Worm (Caenorhabditis elegans) whole organism, L1 larva: Measurements from ENCODE around the gene chpf-1.
A peak's percentile ranks its signal among the peaks of the same experiment; 100 is the strongest.

Experiments used
- C04F5.9 ChIP-seq: sonication (generic microtip); optimal IDR thresholded peaks from 2 replicates; lab custom pipeline; 2016; ENCODE audit warnings: missing genetic modification characterization, missing compliant biosample characterization
- C16A3.4 ChIP-seq: fragments of 150-350 bp; optimal IDR thresholded peaks from 2 replicates; lab custom pipeline; 2014; ENCODE audit warnings: missing biosample characterization, missing genetic modification characterization
- C34B4.2 ChIP-seq: sonication (generic microtip); optimal IDR thresholded peaks from 2 replicates; lab custom pipeline; 2017; ENCODE audit warnings: mild to moderate bottlenecking, missing genetic modification characterization, missing compliant biosample characterization
- F16B12.6 ChIP-seq: fragments of 150-350 bp; optimal IDR thresholded peaks from 2 replicates; lab custom pipeline; 2014; ENCODE audit warnings: missing biosample characterization, missing genetic modification characterization
- aha-1 ChIP-seq: fragments of 150-350 bp; optimal IDR thresholded peaks from 2 replicates; lab custom pipeline; 2014; ENCODE audit warnings: missing biosample characterization, missing genetic modification characterization
- ama-1 ChIP-seq: fragments of 150-350 bp; optimal IDR thresholded peaks from 2 replicates; lab custom pipeline; 2014
- ceh-63 ChIP-seq: fragments of 200-800 bp; sonication (Bioruptor generic); optimal IDR thresholded peaks from 2 replicates; lab custom pipeline; 2018; ENCODE audit warnings: mild to moderate bottlenecking, missing genetic modification characterization, missing compliant biosample characterization
- ceh-8 ChIP-seq: fragments of 200-800 bp; sonication (Bioruptor generic); optimal IDR thresholded peaks from 2 replicates; lab custom pipeline; 2018; ENCODE audit warnings: mild to moderate bottlenecking, missing genetic modification characterization, moderate library complexity, missing compliant biosample characterization
- ceh-82 ChIP-seq, 3 experiments: fragments of 150-350 bp in 1 of 3; sonication (generic microtip) in 2 of 3; optimal IDR thresholded peaks; 2 replicates each; lab custom pipeline; 2014 to 2017; ENCODE audit warnings: missing biosample characterization in 3 of 3, missing genetic modification characterization in 3 of 3
- ceh-88 ChIP-seq: fragments of 200-800 bp; sonication (Bioruptor generic); IDR thresholded peaks from 2 replicates; pipeline ENCODE4 v1.3.6; 2022; ENCODE audit warnings: missing genetic modification characterization, missing compliant biosample characterization
- dsc-1 ChIP-seq: sonication (generic microtip); optimal IDR thresholded peaks from 2 replicates; lab custom pipeline; 2016; ENCODE audit warnings: mild to moderate bottlenecking, missing genetic modification characterization, missing compliant biosample characterization
- efl-1 ChIP-seq, 4 experiments: fragments of 150-350 bp; optimal IDR thresholded peaks in 3 of 4; peaks in 1 of 4; 1 replicate in 1 of 4; 2 replicates in 3 of 4; lab custom pipeline; 2014; ENCODE audit warnings: missing biosample characterization in 2 of 4, missing genetic modification characterization in 2 of 4, missing genetic modification reagents in 2 of 4
- egl-27 ChIP-seq, 2 experiments: fragments of 150-350 bp in 1 of 2; sonication (generic microtip); optimal IDR thresholded peaks; 3 replicates each; lab custom pipeline; 2017 to 2018; ENCODE audit warnings: missing biosample characterization in 2 of 2, missing genetic modification characterization in 2 of 2, missing genetic modification reagents in 2 of 2
- elt-2 ChIP-seq: sonication (generic microtip); optimal IDR thresholded peaks from 2 replicates; lab custom pipeline; 2016; ENCODE audit warnings: missing genetic modification characterization, mild to moderate bottlenecking, inconsistent platforms, missing compliant biosample characterization, missing genetic modification reagents
- elt-3 ChIP-seq, 6 experiments: fragments of 150-350 bp in 1 of 6; sonication (generic microtip); optimal IDR thresholded peaks; 2 replicates each; lab custom pipeline; 2017 to 2018; ENCODE audit warnings: missing biosample characterization in 6 of 6, missing genetic modification characterization in 6 of 6, inconsistent platforms in 1 of 6
- fkh-10 ChIP-seq: sonication (generic microtip); optimal IDR thresholded peaks from 2 replicates; lab custom pipeline; 2017; ENCODE audit warnings: missing biosample characterization, missing genetic modification reagents, missing genetic modification characterization
- fkh-4 ChIP-seq: sonication (generic microtip); optimal IDR thresholded peaks from 2 replicates; lab custom pipeline; 2016; ENCODE audit warnings: missing compliant biosample characterization, missing genetic modification characterization, borderline replicate concordance
- fkh-8 ChIP-seq: sonication (generic microtip); optimal IDR thresholded peaks from 2 replicates; lab custom pipeline; 2016; ENCODE audit warnings: mild to moderate bottlenecking, missing genetic modification characterization, missing compliant biosample characterization
- fos-1 ChIP-seq: fragments of 150-350 bp; optimal IDR thresholded peaks from 2 replicates; lab custom pipeline; 2014; ENCODE audit warnings: missing biosample characterization, missing genetic modification characterization
- grh-1 ChIP-seq: fragments of 200-800 bp; sonication (Bioruptor generic); IDR thresholded peaks from 2 replicates; pipeline ENCODE4 v1.3.6; 2022; ENCODE audit warnings: missing genetic modification reagents, missing genetic modification characterization, missing compliant biosample characterization
- hlh-17 ChIP-seq: fragments of 200-800 bp; sonication (Bioruptor generic); optimal IDR thresholded peaks from 2 replicates; lab custom pipeline; 2018; ENCODE audit warnings: missing genetic modification characterization, mild to moderate bottlenecking, missing compliant biosample characterization, moderate library complexity, borderline replicate concordance
- hpl-2 ChIP-seq: fragments of 150-350 bp; optimal IDR thresholded peaks from 2 replicates; lab custom pipeline; 2014; ENCODE audit warnings: missing biosample characterization, missing genetic modification reagents, missing genetic modification characterization
- isw-1 ChIP-seq: fragments of 200-800 bp; sonication (Bioruptor generic); IDR thresholded peaks from 2 replicates; pipeline ENCODE4 v1.3.6; 2022; ENCODE audit warnings: missing genetic modification characterization, missing compliant biosample characterization
- lin-13 ChIP-seq: fragments of 150-350 bp; optimal IDR thresholded peaks from 2 replicates; lab custom pipeline; 2014; ENCODE audit warnings: missing biosample characterization, missing genetic modification reagents, missing genetic modification characterization
- lin-15B ChIP-seq: fragments of 150-350 bp; sonication (generic microtip); optimal IDR thresholded peaks from 3 replicates; lab custom pipeline; 2014; ENCODE audit warnings: missing biosample characterization, missing genetic modification characterization
- lin-35 ChIP-seq, 2 experiments: fragments of 150-350 bp; optimal IDR thresholded peaks; 2 replicates each; lab custom pipeline; 2014; ENCODE audit warnings: missing biosample characterization in 2 of 2, missing genetic modification characterization in 2 of 2, missing genetic modification reagents in 2 of 2
- mdl-1 ChIP-seq, 2 experiments: fragments of 150-350 bp; optimal IDR thresholded peaks; 2 replicates each; lab custom pipeline; 2014 to 2017; ENCODE audit warnings: missing biosample characterization in 2 of 2, missing genetic modification characterization in 2 of 2, inconsistent platforms in 1 of 2
- mep-1 ChIP-seq: fragments of 150-350 bp; optimal IDR thresholded peaks from 2 replicates; lab custom pipeline; 2014; ENCODE audit warnings: missing biosample characterization, missing genetic modification characterization
- nhr-12 ChIP-seq: sonication (generic microtip); optimal IDR thresholded peaks from 2 replicates; lab custom pipeline; 2017; ENCODE audit warnings: missing biosample characterization, missing genetic modification characterization
- nhr-237 ChIP-seq: fragments of 150-350 bp; optimal IDR thresholded peaks from 2 replicates; lab custom pipeline; 2014; ENCODE audit warnings: missing biosample characterization, missing genetic modification characterization
- nhr-28 ChIP-seq: fragments of 150-350 bp; optimal IDR thresholded peaks from 2 replicates; lab custom pipeline; 2014; ENCODE audit warnings: missing biosample characterization, missing genetic modification characterization
- nhr-71 ChIP-seq: sonication (generic microtip); optimal IDR thresholded peaks from 2 replicates; lab custom pipeline; 2016; ENCODE audit warnings: mild to moderate bottlenecking, missing genetic modification characterization, moderate library complexity, missing compliant biosample characterization
- nhr-76 ChIP-seq: sonication (generic microtip); optimal IDR thresholded peaks from 2 replicates; lab custom pipeline; 2017; ENCODE audit warnings: missing biosample characterization, missing genetic modification characterization
- nhr-84 ChIP-seq: sonication (generic microtip); optimal IDR thresholded peaks from 2 replicates; lab custom pipeline; 2017; ENCODE audit warnings: missing biosample characterization, missing genetic modification characterization
- pax-3 ChIP-seq: fragments of 200-800 bp; sonication (Bioruptor generic); optimal IDR thresholded peaks from 2 replicates; lab custom pipeline; 2018; ENCODE audit warnings: mild to moderate bottlenecking, missing genetic modification characterization, moderate library complexity, missing compliant biosample characterization
- pqm-1 ChIP-seq: sonication (generic microtip); optimal IDR thresholded peaks from 3 replicates; lab custom pipeline; 2017; ENCODE audit warnings: missing biosample characterization, missing genetic modification characterization
- rnt-1 ChIP-seq: sonication (generic microtip); optimal IDR thresholded peaks from 2 replicates; lab custom pipeline; 2016; ENCODE audit warnings: mild to moderate bottlenecking, missing genetic modification characterization, moderate library complexity, missing compliant biosample characterization
- skn-1 ChIP-seq: fragments of 150-350 bp; optimal IDR thresholded peaks from 2 replicates; lab custom pipeline; 2014; ENCODE audit warnings: missing biosample characterization, missing genetic modification characterization
- snpc-4 ChIP-seq: fragments of 150-350 bp; optimal IDR thresholded peaks from 2 replicates; lab custom pipeline; 2014; ENCODE audit warnings: missing biosample characterization, missing genetic modification characterization
- snu-23 ChIP-seq: sonication (generic microtip); optimal IDR thresholded peaks from 2 replicates; lab custom pipeline; 2016; ENCODE audit warnings: missing genetic modification characterization, missing compliant biosample characterization
- sptf-1 ChIP-seq: fragments of 150-350 bp; optimal IDR thresholded peaks from 2 replicates; lab custom pipeline; 2014; ENCODE audit warnings: missing biosample characterization, missing genetic modification characterization
- sup-37 ChIP-seq: fragments of 200-800 bp; sonication (Bioruptor generic); optimal IDR thresholded peaks from 2 replicates; lab custom pipeline; 2018; ENCODE audit warnings: mild to moderate bottlenecking, missing genetic modification characterization, missing compliant biosample characterization
- tlp-1 ChIP-seq: fragments of 150-350 bp; optimal IDR thresholded peaks from 2 replicates; lab custom pipeline; 2014; ENCODE audit warnings: missing biosample characterization, missing genetic modification characterization
- unc-130 ChIP-seq: fragments of 150-350 bp; optimal IDR thresholded peaks from 2 replicates; lab custom pipeline; 2017; ENCODE audit warnings: missing biosample characterization, missing genetic modification characterization, inconsistent platforms
- unc-62 ChIP-seq: fragments of 150-350 bp; optimal IDR thresholded peaks from 2 replicates; lab custom pipeline; 2014; ENCODE audit warnings: missing biosample characterization, missing genetic modification reagents, missing genetic modification characterization
- unc-86 ChIP-seq: sonication (generic microtip); optimal IDR thresholded peaks from 2 replicates; lab custom pipeline; 2016; ENCODE audit warnings: missing genetic modification characterization, missing compliant biosample characterization
- unc-98 ChIP-seq: fragments of 200-800 bp; sonication (Bioruptor generic); IDR thresholded peaks from 2 replicates; pipeline ENCODE4 v1.3.6; 2022; ENCODE audit warnings: missing genetic modification characterization, missing compliant biosample characterization
- zip-4 ChIP-seq: fragments of 200-800 bp; sonication (Bioruptor generic); optimal IDR thresholded peaks from 2 replicates; lab custom pipeline; 2018; ENCODE audit warnings: mild to moderate bottlenecking, missing genetic modification characterization, moderate library complexity, missing compliant biosample characterization
- ztf-11 ChIP-seq, 2 experiments: sonication (generic microtip); optimal IDR thresholded peaks; 2 replicates each; lab custom pipeline; 2016 to 2017; ENCODE audit warnings: missing genetic modification characterization in 2 of 2, missing biosample characterization in 1 of 2, missing compliant biosample characterization in 1 of 2

The chpf-1 gene

DNA sequence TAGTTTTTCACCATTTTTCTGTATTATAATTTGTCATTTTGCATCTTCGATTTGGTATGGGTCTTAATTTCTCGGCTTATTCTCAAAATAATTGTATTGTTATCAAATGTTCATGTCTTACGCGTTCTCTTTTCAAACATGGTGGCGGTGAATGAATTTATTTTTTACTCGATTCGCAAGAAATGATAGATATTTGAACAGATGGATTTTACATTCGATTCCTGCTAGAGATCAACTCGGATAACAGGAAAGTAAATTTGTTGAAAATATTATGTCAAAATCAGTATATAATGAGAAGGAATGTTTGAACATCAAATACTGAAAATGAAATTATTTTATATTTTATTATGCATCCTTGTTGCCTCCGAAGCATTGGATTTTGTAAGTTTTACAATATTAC lies 20.3 kb downstream of the chpf-1 start, which contains the start of gene ZK856.4:
Gene ZK856.4 (plus strand): TSS at position 301 of the 400 bp plus-strand sequence.
- TF ChIP-seq lin-15B (tag; lab: Kevin White, UChicago) (no peak), ceh-82 (tag; optimal IDR thresholded peaks at IDR 0.05; lab: Kevin White, UChicago) (no peak), zip-4 (GFP tag; lab: Kevin White, UChicago) (no peak), snu-23 (GFP tag; lab: Kevin White, UChicago) (no peak), unc-86 (tag; lab: Kevin White, UChicago) (no peak)

DNA sequence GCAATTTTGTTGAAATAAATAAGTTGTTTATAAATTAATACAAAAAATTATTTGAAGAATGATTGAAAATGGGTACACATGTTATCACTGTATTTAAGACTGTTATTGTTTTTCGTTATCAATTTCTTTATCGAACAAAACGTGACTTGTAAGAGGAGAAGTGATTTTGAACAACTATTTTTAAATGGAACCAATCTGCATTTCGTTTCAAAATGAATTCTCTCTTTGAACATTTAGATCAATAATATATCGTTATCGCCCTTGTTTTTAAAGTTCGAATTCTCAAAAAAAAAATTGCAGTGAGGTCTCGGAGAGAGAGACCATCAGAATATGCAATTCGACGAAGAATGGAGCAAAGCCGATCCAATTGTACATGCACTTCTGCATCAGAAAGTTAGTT lies 24.1 kb downstream of the chpf-1 start, which contains the start of gene cul-5:
Gene cul-5 (plus strand): TSS at position 301 of the 400 bp plus-strand sequence.
- peak; percentile 41 for TF ChIP-seq elt-2
- TF ChIP-seq ztf-11 (tag; optimal IDR thresholded peaks at IDR 0.05; lab: Kevin White, UChicago): no peak

DNA sequence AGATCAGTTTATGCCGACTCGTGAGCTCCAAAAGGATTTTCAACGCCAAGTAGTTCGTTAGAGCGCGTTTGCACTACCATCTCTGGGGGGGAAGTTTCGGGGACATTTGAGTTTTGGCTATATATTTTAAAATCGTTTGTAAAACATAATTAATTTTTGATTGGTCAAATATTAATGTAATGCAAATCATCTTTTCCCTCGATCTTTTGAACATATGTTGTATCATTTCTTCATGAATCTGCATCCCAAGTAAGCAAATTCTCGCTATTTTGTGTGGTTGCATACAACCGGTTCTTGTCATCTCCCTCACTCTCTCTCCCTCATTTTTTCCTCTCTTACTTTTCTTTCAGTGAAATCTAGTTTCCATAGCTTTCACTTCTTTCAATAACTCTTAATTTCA lies 25.1 kb downstream of the chpf-1 start:
- TF ChIP-seq dsc-1 (tag; lab: Kevin White, UChicago): peak; percentile 73
- no peak for TF ChIP-seq zip-4 (GFP tag; lab: Kevin White, UChicago)
- no peak for TF ChIP-seq fkh-10 (GFP tag; lab: Kevin White, UChicago)
- peak; percentile 50 to 76 for TF ChIP-seq lin-35 (GFP tag; optimal IDR thresholded peaks at IDR 0.05; lab: Kevin White, UChicago)
- TF ChIP-seq efl-1 (optimal IDR thresholded peaks at IDR 0.05; lab: Kevin White, UChicago): peak; percentile 59 to 60
- TF ChIP-seq efl-1 (GFP tag; optimal IDR thresholded peaks at IDR 0.05 in 1 of 2; lab: Kevin White, UChicago): peak; percentile 49 to 95
- TF ChIP-seq snpc-4 (tag; lab: Kevin White, UChicago): peak; percentile 54
- peak; percentile 37 for TF ChIP-seq mep-1
- TF ChIP-seq grh-1 (GFP tag; lab: Robert Waterston, UW): peak; percentile 91
- no peak for TF ChIP-seq mdl-1 (tag; optimal IDR thresholded peaks at IDR 0.05; lab: Kevin White, UChicago)
- peak; percentile 39 for TF ChIP-seq unc-130 (tag; lab: Kevin White, UChicago)
- peak; percentile 63 for TF ChIP-seq isw-1 (GFP tag; lab: Robert Waterston, UW)
- TF ChIP-seq fkh-4 (tag; lab: Kevin White, UChicago): peak; percentile 34
- TF ChIP-seq nhr-12 (tag; lab: Kevin White, UChicago): no peak
- no peak for TF ChIP-seq tlp-1
- TF ChIP-seq nhr-71 (tag; lab: Kevin White, UChicago): peak; percentile 84
- no peak for TF ChIP-seq hlh-17
- no peak for TF ChIP-seq ama-1 (lab: Kevin White, UChicago)
- peak; percentile 29 for TF ChIP-seq rnt-1 (tag; lab: Kevin White, UChicago)
- TF ChIP-seq egl-27 (tag; optimal IDR thresholded peaks at IDR 0.05; lab: Kevin White, UChicago): no peak
- no peak for TF ChIP-seq pqm-1 (tag; lab: Kevin White, UChicago)
- no peak for TF ChIP-seq nhr-84 (tag; lab: Kevin White, UChicago)
- TF ChIP-seq nhr-28 (tag; lab: Kevin White, UChicago): no peak
- TF ChIP-seq fkh-8: peak; percentile 85
- no peak for TF ChIP-seq unc-62 (GFP tag; lab: Kevin White, UChicago)
- TF ChIP-seq lin-13: peak; percentile 40
- TF ChIP-seq C04F5.9 (tag; lab: Kevin White, UChicago): peak; percentile 52
- peak; percentile 78 for TF ChIP-seq ceh-63 (GFP tag; lab: Kevin White, UChicago)
- no peak for TF ChIP-seq fos-1 (tag; lab: Kevin White, UChicago)
- peak; percentile 59 for TF ChIP-seq ceh-88 (GFP tag; lab: Robert Waterston, UW)
- no peak for TF ChIP-seq sptf-1 (tag; lab: Kevin White, UChicago)
- peak; percentile 78 for TF ChIP-seq pax-3 (tag; lab: Kevin White, UChicago)
- TF ChIP-seq elt-3 (tag; optimal IDR thresholded peaks at IDR 0.05; lab: Kevin White, UChicago): no peak
- no peak for TF ChIP-seq C34B4.2
- TF ChIP-seq ceh-8 (GFP tag; lab: Kevin White, UChicago): no peak
- no peak for TF ChIP-seq unc-98 (GFP tag; lab: Robert Waterston, UW)
- no peak for TF ChIP-seq F16B12.6 (tag; lab: Kevin White, UChicago)
- peak; percentile 23 for TF ChIP-seq nhr-237
- TF ChIP-seq sup-37: peak; percentile 15
- TF ChIP-seq nhr-76: no peak
- no peak for TF ChIP-seq hpl-2 (GFP tag; lab: Kevin White, UChicago)
- peak; percentile 34 for TF ChIP-seq skn-1 (tag; lab: Kevin White, UChicago)
- TF ChIP-seq aha-1 (tag; lab: Kevin White, UChicago): no peak
- TF ChIP-seq snu-23 (GFP tag; lab: Kevin White, UChicago): peak; percentile 81
- peak; percentile 44 for TF ChIP-seq C16A3.4 (tag; lab: Kevin White, UChicago)
